Worm (Caenorhabditis elegans) whole organism, L2 larva: ENCODE measurements around the gene R05H11.1.

Experiments used
- F13H6.1 ChIP-seq: sonication (generic microtip); optimal IDR thresholded peaks from 2 replicates; lab custom pipeline; 2016; ENCODE audit warnings: missing genetic modification characterization, missing compliant biosample characterization
- R02D3.7 ChIP-seq: fragments of 150-350 bp; optimal IDR thresholded peaks from 2 replicates; lab custom pipeline; 2014; ENCODE audit warnings: missing biosample characterization, missing genetic modification characterization
- Y55F3AM.14 ChIP-seq: fragments of 200-800 bp; sonication (Bioruptor generic); optimal IDR thresholded peaks from 2 replicates; lab custom pipeline; 2018; ENCODE audit warnings: mild to moderate bottlenecking, missing genetic modification characterization, missing compliant biosample characterization
- alr-1 ChIP-seq: fragments of 150-350 bp; optimal IDR thresholded peaks from 2 replicates; lab custom pipeline; 2014; ENCODE audit warnings: missing biosample characterization, missing genetic modification characterization
- aly-2 ChIP-seq: fragments of 150-350 bp; optimal IDR thresholded peaks from 2 replicates; lab custom pipeline; 2014; ENCODE audit warnings: missing biosample characterization, missing genetic modification characterization
- blmp-1 ChIP-seq: sonication (generic microtip); optimal IDR thresholded peaks from 2 replicates; lab custom pipeline; 2017; ENCODE audit warnings: missing genetic modification characterization, mild to moderate bottlenecking, missing compliant biosample characterization, antibody characterized with exemption, moderate library complexity; ENCODE audit not compliant: insufficient read depth
- ceh-82 ChIP-seq: fragments of 150-350 bp; optimal IDR thresholded peaks from 2 replicates; lab custom pipeline; 2014; ENCODE audit warnings: missing biosample characterization, missing genetic modification characterization
- crh-2 ChIP-seq: sonication (generic microtip); optimal IDR thresholded peaks from 2 replicates; lab custom pipeline; 2017; ENCODE audit warnings: missing biosample characterization, missing genetic modification characterization
- egl-27 ChIP-seq: sonication (generic microtip); optimal IDR thresholded peaks from 3 replicates; lab custom pipeline; 2017; ENCODE audit warnings: missing biosample characterization, missing genetic modification reagents, missing genetic modification characterization
- fos-1 ChIP-seq: fragments of 150-350 bp; optimal IDR thresholded peaks from 2 replicates; lab custom pipeline; 2014; ENCODE audit warnings: missing biosample characterization, missing genetic modification characterization
- gmeb-1 ChIP-seq: fragments of 150-350 bp; optimal IDR thresholded peaks from 2 replicates; lab custom pipeline; 2014; ENCODE audit warnings: missing biosample characterization, missing genetic modification characterization
- lin-11 ChIP-seq: fragments of 150-350 bp; sonication (generic microtip); optimal IDR thresholded peaks from 2 replicates; lab custom pipeline; 2014; ENCODE audit warnings: missing biosample characterization, missing genetic modification characterization, inconsistent platforms, mixed read lengths
- lin-13 ChIP-seq: fragments of 150-350 bp; optimal IDR thresholded peaks from 2 replicates; lab custom pipeline; 2014; ENCODE audit warnings: missing biosample characterization, missing genetic modification reagents, missing genetic modification characterization
- lsy-2 ChIP-seq, 2 experiments: fragments of 150-350 bp in 1 of 2; sonication (generic microtip) in 1 of 2; optimal IDR thresholded peaks; 2 replicates each; lab custom pipeline; 2014 to 2017; ENCODE audit warnings: missing biosample characterization in 2 of 2, missing genetic modification characterization in 2 of 2
- mab-5 ChIP-seq: fragments of 150-350 bp; optimal IDR thresholded peaks from 2 replicates; lab custom pipeline; 2014; ENCODE audit warnings: missing biosample characterization, missing genetic modification characterization
- nhr-10 ChIP-seq: sonication (generic microtip); optimal IDR thresholded peaks from 2 replicates; lab custom pipeline; 2017; ENCODE audit warnings: missing biosample characterization, missing genetic modification characterization
- nhr-11 ChIP-seq: fragments of 150-350 bp; optimal IDR thresholded peaks from 2 replicates; lab custom pipeline; 2014; ENCODE audit warnings: missing biosample characterization, missing genetic modification characterization
- nhr-12 ChIP-seq: fragments of 150-350 bp; optimal IDR thresholded peaks from 2 replicates; lab custom pipeline; 2014; ENCODE audit warnings: missing biosample characterization, missing genetic modification characterization
- nhr-23 ChIP-seq: fragments of 150-350 bp; optimal IDR thresholded peaks from 2 replicates; lab custom pipeline; 2014; ENCODE audit warnings: missing biosample characterization, missing genetic modification reagents, missing genetic modification characterization
- nhr-237 ChIP-seq: fragments of 150-350 bp; optimal IDR thresholded peaks from 2 replicates; lab custom pipeline; 2014; ENCODE audit warnings: missing biosample characterization, missing genetic modification characterization
- nhr-25 ChIP-seq: fragments of 150-350 bp; sonication (generic microtip); optimal IDR thresholded peaks from 3 replicates; lab custom pipeline; 2014; ENCODE audit warnings: missing biosample characterization, missing genetic modification characterization
- nhr-77 ChIP-seq: fragments of 150-350 bp; optimal IDR thresholded peaks from 2 replicates; lab custom pipeline; 2014; ENCODE audit warnings: missing biosample characterization, missing genetic modification characterization
- skn-1 ChIP-seq: sonication (generic microtip); optimal IDR thresholded peaks from 2 replicates; lab custom pipeline; 2017; ENCODE audit warnings: missing biosample characterization, missing genetic modification characterization
- sma-3 ChIP-seq: sonication (generic microtip); optimal IDR thresholded peaks from 2 replicates; lab custom pipeline; 2016; ENCODE audit warnings: missing genetic modification reagents, missing genetic modification characterization, missing compliant biosample characterization
- sma-9 ChIP-seq, 2 experiments: fragments of 150-350 bp in 1 of 2; sonication (generic microtip) in 1 of 2; optimal IDR thresholded peaks; 2 replicates each; lab custom pipeline; 2014 to 2016; ENCODE audit warnings: missing genetic modification characterization in 2 of 2, mild to moderate bottlenecking in 1 of 2, missing biosample characterization in 1 of 2, missing compliant biosample characterization in 1 of 2, missing genetic modification reagents in 1 of 2, moderate library complexity in 1 of 2
- snpc-4 ChIP-seq: fragments of 150-350 bp; optimal IDR thresholded peaks from 2 replicates; lab custom pipeline; 2014; ENCODE audit warnings: missing biosample characterization, missing genetic modification characterization
- unc-55 ChIP-seq: fragments of 150-350 bp; sonication (generic microtip); optimal IDR thresholded peaks from 3 replicates; lab custom pipeline; 2014; ENCODE audit warnings: missing biosample characterization, missing genetic modification reagents, missing genetic modification characterization
- unc-62 ChIP-seq: fragments of 150-350 bp; optimal IDR thresholded peaks from 2 replicates; lab custom pipeline; 2014; ENCODE audit warnings: missing biosample characterization, missing genetic modification reagents, missing genetic modification characterization
- zag-1 ChIP-seq: fragments of 150-350 bp; optimal IDR thresholded peaks from 2 replicates; lab custom pipeline; 2014; ENCODE audit warnings: missing biosample characterization, missing genetic modification characterization
- ztf-1 ChIP-seq: fragments of 200-800 bp; sonication (Bioruptor generic); conservative IDR thresholded peaks from 2 replicates; pipeline ENCODE4 v1.3.6; 2022; ENCODE audit warnings: missing genetic modification characterization, missing compliant biosample characterization
- ztf-11 ChIP-seq: sonication (generic microtip); optimal IDR thresholded peaks from 2 replicates; lab custom pipeline; 2017; ENCODE audit warnings: missing biosample characterization, missing genetic modification characterization
- ztf-4 ChIP-seq: fragments of 150-350 bp; optimal IDR thresholded peaks from 2 replicates; lab custom pipeline; 2014; ENCODE audit warnings: missing biosample characterization, missing genetic modification characterization

R05H11.1 gene

DNA sequence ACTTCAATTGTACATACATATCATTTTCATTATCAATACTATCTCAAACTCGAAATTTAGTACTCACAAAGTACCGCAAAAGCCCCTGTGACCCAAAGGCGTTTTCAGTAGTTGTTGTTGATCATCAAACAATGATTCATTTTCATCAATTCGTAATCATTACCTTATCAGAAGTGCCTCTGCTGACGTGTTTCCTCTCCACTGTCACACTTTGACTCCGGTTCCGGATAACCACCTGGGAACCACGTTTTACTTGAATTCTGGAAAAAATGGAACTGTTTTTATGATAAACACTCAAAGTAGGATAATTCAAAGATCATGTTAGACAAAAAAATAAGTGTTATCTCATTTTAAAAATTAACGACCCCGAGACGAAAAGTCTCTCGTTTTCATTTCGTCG is 22.6 kb downstream of the R05H11.1 start (continued):
- no peak for TF ChIP-seq mab-5
- TF ChIP-seq nhr-23 (tag; lab: Kevin White, UChicago) = no peak
- no peak for TF ChIP-seq unc-62 (GFP tag; lab: Kevin White, UChicago)
- no peak for TF ChIP-seq nhr-12 (tag; lab: Kevin White, UChicago)
- TF ChIP-seq lin-11 (tag; lab: Kevin White, UChicago) = no peak
- no peak for TF ChIP-seq lin-13 (GFP tag; lab: Kevin White, UChicago)
- no peak for TF ChIP-seq aly-2 (tag; lab: Kevin White, UChicago)
- TF ChIP-seq, all 48 proteins: peak for 3

DNA sequence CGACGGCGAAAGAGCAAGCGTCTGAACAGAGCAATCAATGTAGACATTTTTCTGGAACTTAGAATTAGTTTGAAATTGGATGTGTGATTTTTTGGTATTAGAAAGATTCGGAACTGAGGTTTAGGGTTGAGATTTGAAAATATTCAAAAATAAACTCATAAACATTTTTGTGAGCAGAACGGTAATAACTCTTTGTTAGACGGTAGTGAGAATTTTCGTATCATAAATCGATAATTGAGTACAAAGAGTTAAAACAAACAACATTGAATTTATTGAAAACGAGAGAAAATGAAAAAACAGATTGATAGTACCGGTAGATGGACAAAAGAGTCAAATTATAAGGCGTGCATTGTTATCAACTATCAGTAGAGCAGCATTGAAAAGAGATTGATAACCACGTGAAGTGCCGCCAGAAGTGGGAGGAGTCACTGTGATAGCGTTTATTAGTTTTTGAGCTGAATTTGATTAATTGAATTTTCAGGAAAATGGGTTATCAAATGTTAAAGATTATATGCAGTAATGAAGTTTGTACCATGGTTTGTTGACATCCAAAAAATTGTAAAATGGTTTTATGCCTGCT is 24.0 kb downstream of the R05H11.1 start, which contains the start of gene F28F5.6:
Gene F28F5.6, minus strand, starts transcription at position 51 of the 580 bp plus-strand sequence.
- no peak for TF ChIP-seq blmp-1
- no peak for TF ChIP-seq crh-2 (tag; lab: Kevin White, UChicago)
- peak; percentile 21 for TF ChIP-seq F13H6.1
- no peak for TF ChIP-seq ztf-4 (tag; lab: Kevin White, UChicago)
- no peak for TF ChIP-seq skn-1 (tag; lab: Kevin White, UChicago)
- TF ChIP-seq egl-27 (tag; lab: Kevin White, UChicago) = no peak
- TF ChIP-seq fos-1 (tag; lab: Kevin White, UChicago) = peak; percentile 84
- TF ChIP-seq sma-9 (GFP tag; optimal IDR thresholded peaks at IDR 0.05; lab: Kevin White, UChicago) = peak; percentile 59
- no peak for TF ChIP-seq sma-9 (tag; optimal IDR thresholded peaks at IDR 0.05; lab: Kevin White, UChicago)
- peak; percentile 10 for TF ChIP-seq gmeb-1 (tag; lab: Kevin White, UChicago)
- no peak for TF ChIP-seq nhr-25 (tag; lab: Kevin White, UChicago)

DNA sequence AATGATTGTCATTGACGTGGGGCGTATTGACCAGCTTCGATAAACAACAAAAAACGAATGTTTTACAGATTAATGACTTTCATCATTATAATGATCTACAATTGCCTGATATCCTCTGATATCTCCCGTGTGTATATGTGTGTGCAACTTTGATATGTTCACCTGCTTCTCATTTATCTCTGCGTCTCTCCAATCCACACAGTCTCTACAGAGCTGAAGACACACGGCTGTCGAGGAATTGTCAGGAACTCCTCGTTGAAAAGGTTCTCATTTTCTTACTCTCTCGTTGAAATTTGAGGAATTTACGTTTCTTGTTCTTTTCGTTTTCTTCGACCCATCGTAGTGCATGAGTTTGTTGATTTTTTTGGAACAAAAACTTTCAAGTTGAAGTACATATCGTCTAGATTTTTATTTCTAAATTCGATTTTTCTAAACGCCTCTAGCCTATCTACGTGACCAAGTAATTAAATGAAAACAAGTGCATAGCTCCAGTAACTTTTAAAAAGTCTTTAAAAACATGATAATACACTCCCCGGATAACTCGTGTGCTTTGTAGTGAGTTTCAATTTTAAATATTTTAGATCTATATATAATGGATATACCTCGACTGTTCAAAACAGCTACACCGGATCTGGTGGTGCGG is 25.0 kb downstream of the R05H11.1 start, which contains the start of gene ten-1:
Gene ten-1, plus strand, starts transcription at position 593 of the 643 bp plus-strand sequence.
- TF ChIP-seq F13H6.1 = peak; percentile 33
- TF ChIP-seq ztf-4 (tag; lab: Kevin White, UChicago) = peak; percentile 44
- no peak for TF ChIP-seq sma-9 (GFP tag; optimal IDR thresholded peaks at IDR 0.05; lab: Kevin White, UChicago)
- no peak for TF ChIP-seq sma-9 (tag; optimal IDR thresholded peaks at IDR 0.05; lab: Kevin White, UChicago)
- TF ChIP-seq Y55F3AM.14 (GFP tag; lab: Kevin White, UChicago) = no peak
- TF ChIP-seq egl-27 (tag; lab: Kevin White, UChicago) = no peak
- TF ChIP-seq blmp-1 = no peak
- TF ChIP-seq lin-11 (tag; lab: Kevin White, UChicago) = no peak
- no peak for TF ChIP-seq sma-3
- TF ChIP-seq ztf-11 (tag; lab: Kevin White, UChicago) = no peak
- no peak for TF ChIP-seq crh-2 (tag; lab: Kevin White, UChicago)
- no peak for TF ChIP-seq aly-2 (tag; lab: Kevin White, UChicago)
- no peak for TF ChIP-seq nhr-10 (tag; lab: Kevin White, UChicago)
- TF ChIP-seq lsy-2 (tag; optimal IDR thresholded peaks at IDR 0.05; lab: Kevin White, UChicago) = peak in 1 of 2 experiments; percentile 45
- TF ChIP-seq ceh-82 (tag; lab: Kevin White, UChicago) = no peak
- TF ChIP-seq unc-55 (GFP tag; lab: Kevin White, UChicago) = no peak
- no peak for TF ChIP-seq nhr-237

- TF ChIP-seq unc-55 (GFP tag; lab: Kevin White, UChicago) (no peak), zag-1 (tag; lab: Kevin White, UChicago) (no peak), sma-9 (GFP tag; optimal IDR thresholded peaks at IDR 0.05; lab: Kevin White, UChicago) (no peak), sma-9 (tag; optimal IDR thresholded peaks at IDR 0.05; lab: Kevin White, UChicago) (no peak), nhr-25 (tag; lab: Kevin White, UChicago) (no peak), sma-3 (no peak), aly-2 (tag; lab: Kevin White, UChicago) (no peak), skn-1 (tag; lab: Kevin White, UChicago) (no peak), ceh-82 (tag; lab: Kevin White, UChicago) (no peak), ztf-1 (GFP tag; lab: Robert Waterston, UW) (no peak), Y55F3AM.14 (GFP tag; lab: Kevin White, UChicago) (no peak), nhr-23 (tag; lab: Kevin White, UChicago) (no peak), nhr-77 (tag; lab: Kevin White, UChicago) (no peak), nhr-12 (tag; lab: Kevin White, UChicago) (no peak), snpc-4 (tag; lab: Kevin White, UChicago) (no peak), blmp-1 (no peak), R02D3.7 (no peak), alr-1 (tag; lab: Kevin White, UChicago) (no peak), nhr-11 (no peak)
Measured at ce11 chrIII:6822790-6823189, 27.4 kb downstream of the R05H11.1 start.
